Worm (Caenorhabditis elegans) whole organism, midembryonic: ENCODE data around the gene che-6.

Experiments used
- T22C8.4 ChIP-seq: fragments of 200-800 bp; sonication (Bioruptor generic); IDR thresholded peaks from 2 replicates; pipeline ENCODE4 v1.3.6; 2022; ENCODE audit warnings: missing genetic modification characterization, missing compliant biosample characterization
- cog-1 ChIP-seq: sonication (generic microtip); optimal IDR thresholded peaks from 2 replicates; lab custom pipeline; 2016; ENCODE audit warnings: missing genetic modification characterization, missing compliant biosample characterization
- flt-1 ChIP-seq: fragments of 200-800 bp; sonication (Bioruptor generic); IDR thresholded peaks from 2 replicates; pipeline ENCODE4 v1.3.6; 2022; ENCODE audit warnings: missing genetic modification characterization, missing compliant biosample characterization
- klf-2 ChIP-seq: fragments of 200-800 bp; sonication (Bioruptor generic); conservative IDR thresholded peaks from 2 replicates; pipeline ENCODE4 v1.3.6; 2022; ENCODE audit warnings: missing genetic modification reagents, missing genetic modification characterization, missing compliant biosample characterization
- med-1 ChIP-seq: sonication (generic microtip); optimal IDR thresholded peaks from 2 replicates; lab custom pipeline; 2017; ENCODE audit warnings: missing genetic modification characterization, mild to moderate bottlenecking, missing compliant biosample characterization, antibody characterized with exemption, missing genetic modification reagents; ENCODE audit not compliant: insufficient read depth
- ref-1 ChIP-seq: fragments of 200-800 bp; sonication (Bioruptor generic); conservative IDR thresholded peaks from 2 replicates; pipeline ENCODE4 v1.3.6; 2022; ENCODE audit warnings: missing genetic modification reagents, missing genetic modification characterization, missing compliant biosample characterization
- tab-1 ChIP-seq: fragments of 200-800 bp; sonication (Bioruptor generic); IDR thresholded peaks from 2 replicates; pipeline ENCODE4 v1.3.6; 2022; ENCODE audit warnings: missing genetic modification characterization, missing compliant biosample characterization
- ztf-23 ChIP-seq: fragments of 200-800 bp; sonication (Bioruptor generic); IDR thresholded peaks from 2 replicates; pipeline ENCODE4 v1.3.6; 2022; ENCODE audit warnings: missing genetic modification reagents, missing genetic modification characterization, missing compliant biosample characterization
- ztf-29 ChIP-seq: fragments of 200-800 bp; sonication (Bioruptor generic); IDR thresholded peaks from 2 replicates; pipeline ENCODE4 v1.3.6; 2022; ENCODE audit warnings: missing genetic modification reagents, missing genetic modification characterization, missing compliant biosample characterization

che-6 gene

DNA sequence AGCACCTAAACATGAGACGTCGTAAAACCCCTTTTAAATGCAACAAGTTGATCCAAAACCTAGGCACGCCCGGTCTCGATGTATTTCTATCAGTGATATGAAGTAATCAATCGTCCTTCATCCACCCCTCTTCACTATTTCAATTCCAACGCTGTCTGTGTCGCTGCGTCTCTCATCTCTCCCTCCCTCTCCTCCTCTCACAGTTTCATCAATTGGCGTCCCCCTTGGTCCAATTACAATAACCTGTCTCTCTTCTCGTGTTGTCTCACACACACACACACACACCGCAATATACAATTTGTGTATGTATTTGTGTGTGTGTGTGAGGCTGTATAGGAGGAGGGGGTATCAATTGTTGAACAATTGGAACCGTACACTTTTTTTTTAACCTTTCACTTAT lies 28.1 kb downstream of the che-6 start:
- TF ChIP-seq ztf-23 (no peak), flt-1 (GFP tag; lab: Robert Waterston, UW) (0 out of 2 replicates have a peak, but pooled peaks have one; percentile 32)

DNA sequence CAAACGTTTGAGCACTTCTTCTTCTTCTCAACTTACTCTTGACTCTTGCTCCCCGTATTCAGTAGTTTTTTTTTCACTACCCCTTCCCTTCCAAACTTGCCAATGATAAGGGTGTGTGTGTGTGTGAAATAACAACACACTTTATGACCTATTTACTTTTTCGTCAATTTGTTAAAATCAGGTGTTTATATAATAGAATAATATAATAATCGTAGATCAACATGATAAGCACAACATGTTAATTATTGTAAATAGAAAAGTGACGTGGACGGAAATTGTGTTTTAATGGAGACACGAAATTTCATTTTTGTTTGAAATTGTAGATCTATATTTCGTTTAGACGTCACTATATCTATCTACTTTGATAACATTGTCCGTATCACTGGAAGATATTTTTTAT lies 30.9 kb downstream of the che-6 start:
- TF ChIP-seq med-1 (GFP tag; lab: Kevin White, UChicago) (no peak), tab-1 (GFP tag; lab: Robert Waterston, UW) (no peak), cog-1 (tag; lab: Kevin White, UChicago) (no peak), ztf-23 (no peak)

DNA sequence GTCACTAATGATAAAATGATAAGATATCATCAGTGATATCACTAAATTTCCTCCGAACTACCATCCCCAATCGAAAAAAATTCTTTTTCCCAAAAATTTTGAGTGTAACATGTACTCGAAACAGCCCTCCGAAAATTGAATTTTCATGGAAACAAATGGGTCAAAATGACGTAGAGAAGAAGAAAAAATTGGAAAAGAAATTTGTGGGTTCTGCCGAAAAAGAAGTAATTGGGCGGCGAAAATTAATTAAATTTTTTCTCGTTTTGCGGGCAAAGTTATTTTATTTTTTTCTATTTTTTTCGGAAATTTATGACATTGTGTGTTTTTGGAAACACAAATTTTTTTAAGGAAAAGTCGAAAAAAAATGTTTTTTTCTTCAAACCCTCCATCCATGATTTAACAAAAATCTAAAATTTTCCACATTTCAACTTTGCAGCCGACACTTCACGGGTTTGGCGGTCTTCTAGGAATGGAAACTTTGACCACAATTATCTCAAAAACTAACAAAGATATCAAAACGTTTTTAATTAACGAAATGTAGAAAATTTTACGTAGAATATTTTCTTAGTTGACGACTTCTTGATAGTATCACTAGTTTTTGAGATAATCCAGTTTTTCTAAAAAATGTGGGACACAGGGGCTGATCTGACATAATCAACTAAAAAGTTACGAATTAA lies 33.9 kb downstream of the che-6 start:
- TF ChIP-seq flt-1 (GFP tag; lab: Robert Waterston, UW): no peak
- no peak for TF ChIP-seq ztf-23
- no peak for TF ChIP-seq T22C8.4
- no peak for TF ChIP-seq klf-2 (GFP tag; lab: Robert Waterston, UW)
- TF ChIP-seq ref-1 (GFP tag; lab: Robert Waterston, UW): no peak
- no peak for TF ChIP-seq tab-1 (GFP tag; lab: Robert Waterston, UW)
- TF ChIP-seq med-1 (GFP tag; lab: Kevin White, UChicago): no peak
- TF ChIP-seq ztf-29 (GFP tag; lab: Robert Waterston, UW): no peak
- no peak for TF ChIP-seq cog-1 (tag; lab: Kevin White, UChicago)

DNA sequence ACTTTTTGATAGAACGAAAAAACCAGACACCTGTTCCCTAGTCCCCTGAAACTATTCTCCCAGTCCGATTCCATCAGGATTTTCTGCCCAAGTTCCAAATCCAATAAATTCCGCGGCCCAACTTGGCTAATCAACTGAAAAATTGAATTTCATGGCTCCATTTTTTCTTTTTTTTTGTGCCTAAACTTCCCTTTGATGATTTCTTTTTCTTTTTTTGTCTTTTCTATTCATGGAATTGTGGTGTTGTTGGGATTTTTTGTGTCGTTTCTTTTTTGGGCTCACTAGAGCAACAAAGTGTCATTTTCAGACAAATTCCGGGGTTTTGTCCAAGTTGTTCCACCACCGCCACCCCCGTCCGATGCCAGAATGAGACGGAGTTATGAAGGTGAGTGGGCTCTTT lies 45.3 kb downstream of the che-6 start, which contains the start of gene arrd-26:
Gene arrd-26 (plus strand): TSS at position 301 of the 400 bp plus-strand sequence.
- TF ChIP-seq ref-1 (GFP tag; lab: Robert Waterston, UW) (no peak), ztf-23 (no peak), tab-1 (GFP tag; lab: Robert Waterston, UW) (no peak), cog-1 (tag; lab: Kevin White, UChicago) (no peak), T22C8.4 (no peak), klf-2 (GFP tag; lab: Robert Waterston, UW) (no peak), ztf-29 (GFP tag; lab: Robert Waterston, UW) (no peak), med-1 (GFP tag; lab: Kevin White, UChicago) (no peak), flt-1 (GFP tag; lab: Robert Waterston, UW) (no peak)

DNA sequence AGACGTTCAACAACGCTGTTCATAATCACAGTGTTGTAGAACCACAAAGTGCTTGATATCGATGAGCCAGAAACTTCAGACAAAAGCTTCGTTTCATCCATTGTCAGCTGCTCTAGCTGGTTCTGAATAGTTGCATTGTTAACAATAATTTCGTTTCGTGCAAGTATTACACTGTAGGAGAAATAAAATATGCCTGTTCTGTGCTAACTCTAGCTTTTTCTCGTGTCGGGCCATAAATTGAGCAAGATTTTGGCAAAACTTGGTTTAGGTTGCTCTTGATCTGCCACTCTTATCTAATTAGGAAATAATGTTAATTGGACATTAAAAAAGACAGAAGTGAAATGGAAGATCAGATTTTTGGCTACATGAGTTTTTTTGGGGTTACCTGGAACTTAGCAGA lies 52.2 kb downstream of the che-6 start, which contains the start of gene R05C11.2:
Gene R05C11.2 (minus strand): TSS at position 101 of the 400 bp plus-strand sequence.
- TF ChIP-seq tab-1 (GFP tag; lab: Robert Waterston, UW) (no peak), T22C8.4 (no peak), ref-1 (GFP tag; lab: Robert Waterston, UW) (no peak), ztf-29 (GFP tag; lab: Robert Waterston, UW) (no peak), ztf-23 (no peak), flt-1 (GFP tag; lab: Robert Waterston, UW) (no peak), cog-1 (tag; lab: Kevin White, UChicago) (no peak)

DNA sequence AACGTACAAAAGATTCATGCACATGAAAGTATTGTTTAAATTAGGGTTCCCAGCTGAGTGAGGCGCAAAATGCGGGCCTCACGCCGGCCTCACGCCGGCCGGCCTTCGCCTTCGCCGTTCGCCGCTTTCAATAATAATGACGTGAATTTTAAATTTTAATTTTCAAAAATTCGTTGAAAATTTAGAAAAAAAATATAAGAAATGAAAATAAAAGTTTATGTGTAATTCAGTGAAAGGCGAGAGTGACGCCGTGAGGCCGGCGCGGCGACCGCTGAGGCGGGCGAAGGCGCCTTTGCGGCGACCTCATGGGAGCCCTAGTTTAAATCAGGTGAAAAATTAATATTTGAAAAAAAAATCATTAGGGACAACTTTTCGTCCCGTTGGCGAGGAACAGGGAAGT lies 53.7 kb downstream of the che-6 start:
- TF ChIP-seq cog-1 (tag; lab: Kevin White, UChicago) (no peak), ztf-29 (GFP tag; lab: Robert Waterston, UW) (no peak), klf-2 (GFP tag; lab: Robert Waterston, UW) (no peak), med-1 (GFP tag; lab: Kevin White, UChicago) (no peak), flt-1 (GFP tag; lab: Robert Waterston, UW) (no peak), ztf-23 (no peak), T22C8.4 (no peak), ref-1 (GFP tag; lab: Robert Waterston, UW) (no peak), tab-1 (GFP tag; lab: Robert Waterston, UW) (no peak)
